Fruit fly (Drosophila melanogaster) whole organism, wandering third instar larva: Measurements from ENCODE around the gene CG5080.

Experiments used
- Abd-B ChIP-seq: fragments of >200 bp; optimal IDR thresholded peaks from 2 replicates; lab custom pipeline; 2017; ENCODE audit warnings: missing biosample characterization, missing genetic modification characterization
- CG9705 ChIP-seq: fragments of 200-800 bp; sonication (Bioruptor generic); optimal IDR thresholded peaks from 2 replicates; lab custom pipeline; 2018; ENCODE audit warnings: missing biosample characterization, mild to moderate bottlenecking, missing genetic modification characterization
- Hr78 ChIP-seq: fragments of >200 bp; optimal IDR thresholded peaks from 2 replicates; lab custom pipeline; 2017; ENCODE audit warnings: missing biosample characterization, missing genetic modification characterization
- Myc ChIP-seq: fragments of >200 bp; optimal IDR thresholded peaks from 2 replicates; lab custom pipeline; 2017
- ey ChIP-seq: fragments of 200-800 bp; sonication (Bioruptor generic); optimal IDR thresholded peaks from 2 replicates; lab custom pipeline; 2016; ENCODE audit warnings: missing biosample characterization, missing genetic modification characterization
- h ChIP-seq: fragments of 200-800 bp; sonication (Bioruptor generic); optimal IDR thresholded peaks from 3 replicates; lab custom pipeline; 2016; ENCODE audit warnings: missing biosample characterization, mild to moderate bottlenecking, missing genetic modification characterization
- pan ChIP-seq: fragments of >200 bp; optimal IDR thresholded peaks from 2 replicates; lab custom pipeline; 2017

DNA sequence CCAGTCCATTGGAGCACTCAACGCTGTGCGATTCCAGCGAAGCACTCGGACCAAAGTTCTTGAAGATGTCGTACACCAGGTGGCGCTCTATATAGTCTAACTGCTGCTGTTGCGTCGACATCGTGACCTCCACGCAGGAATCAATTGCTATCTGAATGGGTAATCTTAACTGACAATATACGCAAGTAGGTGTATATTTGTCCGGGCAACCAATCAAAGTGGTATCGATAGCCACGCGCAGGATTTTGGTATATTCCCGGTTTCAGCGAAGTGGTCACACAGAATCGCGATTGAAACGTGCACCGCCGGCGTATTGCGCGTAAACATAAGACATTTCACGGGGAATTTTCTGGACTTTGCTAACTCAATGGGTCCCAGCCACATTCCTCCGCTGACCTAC is 20.1 kb upstream of the CG5080 start, which contains the start of the genes CG5126 and Tgt:
- TF ChIP-seq Myc (lab: Kevin White, UChicago), result no peak
- no peak for TF ChIP-seq Hr78 (GFP tag; lab: Kevin White, UChicago)
- no peak for TF ChIP-seq ey (GFP tag; lab: Kevin White, UChicago)
- TF ChIP-seq pan (lab: Kevin White, UChicago), result no peak
- TF ChIP-seq CG9705 (GFP tag; lab: Kevin White, UChicago), result no peak
- no peak for TF ChIP-seq h (GFP tag; lab: Kevin White, UChicago)
- TF ChIP-seq Abd-B, result no peak
